Worm (Caenorhabditis elegans): Measurements from ENCODE around the gene C55A6.4.

DNA sequence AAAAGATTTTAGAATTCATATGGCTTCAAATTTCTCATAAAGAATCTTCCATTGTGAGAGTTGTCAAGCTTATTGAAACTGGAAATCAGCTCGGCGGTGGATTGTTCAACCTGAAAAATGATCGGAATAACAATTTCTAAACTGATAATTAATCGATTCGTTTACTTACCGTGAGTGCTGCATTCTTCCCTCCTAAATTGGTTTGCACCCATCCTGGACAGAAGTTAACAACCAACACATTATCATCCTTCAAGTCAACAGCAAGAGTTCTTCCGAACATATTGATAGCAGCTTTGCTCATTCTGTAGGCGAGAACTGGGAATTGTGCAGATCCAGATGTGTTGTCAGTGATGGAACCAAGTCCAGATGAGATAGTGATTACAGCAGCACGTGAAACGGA lies 2.5 kb downstream of the C55A6.4 start:
- TF ChIP-seq K02D7.2 (tag; optimal IDR thresholded peaks at IDR 0.05) (no peak), ets-4 (tag; optimal IDR thresholded peaks at IDR 0.05) (no peak), elt-2 (tag; optimal IDR thresholded peaks at IDR 0.05) (no peak), pqm-1 (tag; optimal IDR thresholded peaks at IDR 0.05) (no peak), nfya-1 (tag; optimal IDR thresholded peaks at IDR 0.05) (no peak)
